Fruit fly (Drosophila melanogaster) whole organism, prepupa: ENCODE data around the gene CG17258.

Experiments
- Blimp-1 ChIP-seq: fragments of 200-800 bp; sonication (Bioruptor generic); optimal IDR thresholded peaks from 3 replicates; lab custom pipeline; 2017; ENCODE audit warnings: missing biosample characterization, missing genetic modification characterization, mild to moderate bottlenecking, moderate library complexity, missing genetic modification reagents
- CG11294 ChIP-seq: fragments of 200-800 bp; sonication (Bioruptor generic); IDR thresholded peaks from 2 replicates; pipeline ENCODE4 v1.3.6; 2022; ENCODE audit warnings: missing biosample characterization, missing genetic modification characterization
- CG11762 ChIP-seq: fragments of 200-800 bp; sonication (Bioruptor generic); optimal IDR thresholded peaks from 3 replicates; lab custom pipeline; 2016; ENCODE audit warnings: missing biosample characterization, missing genetic modification characterization; ENCODE audit not compliant: insufficient read depth
- CG11902 ChIP-seq: fragments of 200-800 bp; sonication (Bioruptor generic); optimal IDR thresholded peaks from 3 replicates; lab custom pipeline; 2016; ENCODE audit warnings: missing biosample characterization, missing genetic modification characterization
- CG15336 ChIP-seq: fragments of 200-800 bp; sonication (Bioruptor generic); IDR thresholded peaks from 2 replicates; pipeline ENCODE4 v1.3.6; 2022; ENCODE audit warnings: missing biosample characterization, missing genetic modification characterization
- CG1621 ChIP-seq: fragments of 200-800 bp; sonication (Bioruptor generic); optimal IDR thresholded peaks from 3 replicates; lab custom pipeline; 2018; ENCODE audit warnings: missing biosample characterization, mild to moderate bottlenecking, missing genetic modification characterization
- CG16779 ChIP-seq: fragments of 200-800 bp; sonication (Bioruptor generic); optimal IDR thresholded peaks from 3 replicates; lab custom pipeline; 2017; ENCODE audit warnings: missing biosample characterization, mild to moderate bottlenecking, missing genetic modification characterization
- CG3032 ChIP-seq: fragments of 200-800 bp; optimal IDR thresholded peaks from 2 replicates; lab custom pipeline; 2019; ENCODE audit warnings: missing biosample characterization, mild to moderate bottlenecking, missing genetic modification characterization, moderate library complexity
- CG31627 ChIP-seq: fragments of 200-800 bp; sonication (Bioruptor generic); optimal IDR thresholded peaks from 3 replicates; lab custom pipeline; 2016; ENCODE audit warnings: missing biosample characterization, missing genetic modification characterization
- CG32006 ChIP-seq: fragments of 200-800 bp; sonication (Bioruptor generic); optimal IDR thresholded peaks from 3 replicates; lab custom pipeline; 2017; ENCODE audit warnings: missing biosample characterization, mild to moderate bottlenecking, missing genetic modification characterization
- CG34406 ChIP-seq: fragments of 200-800 bp; sonication (Bioruptor generic); optimal IDR thresholded peaks from 3 replicates; lab custom pipeline; 2016; ENCODE audit warnings: missing biosample characterization, missing genetic modification characterization
- CG3919 ChIP-seq: fragments of 200-800 bp; sonication (Bioruptor generic); optimal IDR thresholded peaks from 3 replicates; lab custom pipeline; 2016; ENCODE audit warnings: missing biosample characterization, missing genetic modification characterization
- CG4318 ChIP-seq: fragments of 200-800 bp; sonication (Bioruptor generic); optimal IDR thresholded peaks from 3 replicates; lab custom pipeline; 2017; ENCODE audit warnings: missing biosample characterization, mild to moderate bottlenecking, missing genetic modification characterization
- CG6163 ChIP-seq: fragments of 200-800 bp; sonication (Bioruptor generic); IDR thresholded peaks from 3 replicates; pipeline ENCODE4 v1.3.6; 2022; ENCODE audit warnings: missing biosample characterization, missing genetic modification characterization
- CG6276 ChIP-seq: fragments of 200-800 bp; sonication (Bioruptor generic); optimal IDR thresholded peaks from 2 replicates; lab custom pipeline; 2017; ENCODE audit warnings: missing biosample characterization, mild to moderate bottlenecking, missing genetic modification characterization
- CG6792 ChIP-seq: fragments of 200-800 bp; sonication (Bioruptor generic); optimal IDR thresholded peaks from 3 replicates; lab custom pipeline; 2016; ENCODE audit warnings: missing biosample characterization, missing genetic modification characterization
- CG7368 ChIP-seq: fragments of 200-800 bp; sonication (Bioruptor generic); optimal IDR thresholded peaks from 3 replicates; lab custom pipeline; 2016; ENCODE audit warnings: missing biosample characterization, missing genetic modification characterization
- CG8119 ChIP-seq: fragments of 200-800 bp; sonication (Bioruptor generic); IDR thresholded peaks from 3 replicates; pipeline ENCODE4 v1.3.6; 2022; ENCODE audit warnings: missing biosample characterization, missing genetic modification characterization
- CG8319 ChIP-seq: fragments of 200-800 bp; sonication (Bioruptor generic); optimal IDR thresholded peaks from 3 replicates; lab custom pipeline; 2016; ENCODE audit warnings: missing biosample characterization, missing genetic modification characterization
- CG8632 ChIP-seq: fragments of 200-800 bp; sonication (Bioruptor generic); optimal IDR thresholded peaks from 3 replicates; lab custom pipeline; 2016; ENCODE audit warnings: missing biosample characterization, missing genetic modification characterization
- CG9139 ChIP-seq: fragments of 200-800 bp; sonication (Bioruptor generic); optimal IDR thresholded peaks from 3 replicates; lab custom pipeline; 2017; ENCODE audit warnings: missing biosample characterization, mild to moderate bottlenecking, missing genetic modification characterization
- Eip75B ChIP-seq: fragments of 200-800 bp; sonication (Bioruptor generic); optimal IDR thresholded peaks from 3 replicates; lab custom pipeline; 2016; ENCODE audit warnings: missing biosample characterization, missing genetic modification characterization
- Eip78C ChIP-seq: fragments of 200-800 bp; sonication (Bioruptor generic); peaks from one replicate; lab custom pipeline; 2016; ENCODE audit warnings: missing biosample characterization, missing genetic modification characterization
- Eip93F ChIP-seq: fragments of 200-800 bp; sonication (Bioruptor generic); optimal IDR thresholded peaks from 2 replicates; lab custom pipeline; 2016; ENCODE audit warnings: missing biosample characterization, mild to moderate bottlenecking, missing genetic modification characterization
- Ets21C ChIP-seq: fragments of 200-800 bp; sonication (Bioruptor generic); optimal IDR thresholded peaks from 3 replicates; lab custom pipeline; 2016; ENCODE audit warnings: missing biosample characterization, missing genetic modification characterization
- Gug ChIP-seq: fragments of 200-800 bp; sonication (Bioruptor generic); IDR thresholded peaks from 2 replicates; pipeline ENCODE4 v1.3.6; 2022; ENCODE audit warnings: missing biosample characterization, missing genetic modification characterization
- Hr38 ChIP-seq: sonication (Bioruptor generic); optimal IDR thresholded peaks from 2 replicates; lab custom pipeline; 2016; ENCODE audit warnings: missing biosample characterization, missing genetic modification characterization
- Hr4 ChIP-seq: fragments of 200-800 bp; sonication (Bioruptor generic); optimal IDR thresholded peaks from 3 replicates; lab custom pipeline; 2016; ENCODE audit warnings: missing biosample characterization, missing genetic modification characterization
- Lpt ChIP-seq: fragments of 200-800 bp; sonication (Bioruptor generic); optimal IDR thresholded peaks from 3 replicates; lab custom pipeline; 2016; ENCODE audit warnings: missing biosample characterization, missing genetic modification characterization
- Met ChIP-seq: fragments of 200-800 bp; sonication (Bioruptor generic); optimal IDR thresholded peaks from 3 replicates; lab custom pipeline; 2016; ENCODE audit warnings: missing biosample characterization, missing genetic modification characterization
- OdsH ChIP-seq: fragments of 200-800 bp; sonication (Bioruptor generic); optimal IDR thresholded peaks from 3 replicates; lab custom pipeline; 2016; ENCODE audit warnings: missing biosample characterization, missing genetic modification characterization
- Smox ChIP-seq: fragments of 200-800 bp; sonication (Bioruptor generic); optimal IDR thresholded peaks from 3 replicates; lab custom pipeline; 2016; ENCODE audit warnings: missing biosample characterization, missing genetic modification characterization
- Sox102F ChIP-seq: fragments of 200-800 bp; sonication (Bioruptor generic); optimal IDR thresholded peaks from 2 replicates; lab custom pipeline; 2016; ENCODE audit warnings: missing biosample characterization, mild to moderate bottlenecking, missing genetic modification characterization
- Sox14 ChIP-seq: fragments of 200-800 bp; sonication (Bioruptor generic); optimal IDR thresholded peaks from 3 replicates; lab custom pipeline; 2016; ENCODE audit warnings: missing biosample characterization, missing genetic modification characterization
- Sox15 ChIP-seq: fragments of 200-800 bp; sonication (Bioruptor generic); optimal IDR thresholded peaks from 3 replicates; lab custom pipeline; 2016; ENCODE audit warnings: missing biosample characterization, missing genetic modification characterization
- achi ChIP-seq: fragments of 200-800 bp; sonication (Bioruptor generic); optimal IDR thresholded peaks from 3 replicates; lab custom pipeline; 2016; ENCODE audit warnings: missing biosample characterization, missing genetic modification characterization
- acj6 ChIP-seq: fragments of 200-800 bp; sonication (Bioruptor generic); optimal IDR thresholded peaks from 3 replicates; lab custom pipeline; 2016; ENCODE audit warnings: missing biosample characterization, missing genetic modification characterization
- cyc ChIP-seq: fragments of 200-800 bp; sonication (Bioruptor generic); optimal IDR thresholded peaks from 3 replicates; lab custom pipeline; 2016; ENCODE audit warnings: missing biosample characterization, missing genetic modification characterization
- dac ChIP-seq: fragments of 200-800 bp; sonication (Bioruptor generic); optimal IDR thresholded peaks from 2 replicates; lab custom pipeline; 2017; ENCODE audit warnings: missing biosample characterization, mild to moderate bottlenecking, missing genetic modification characterization
- dsx ChIP-seq: fragments of 200-800 bp; optimal IDR thresholded peaks from 3 replicates; lab custom pipeline; 2019; ENCODE audit warnings: missing biosample characterization, mild to moderate bottlenecking, missing genetic modification characterization, moderate library complexity; ENCODE audit not compliant: poor library complexity, severe bottlenecking
- eg ChIP-seq: fragments of 200-800 bp; sonication (Bioruptor generic); IDR thresholded peaks from 3 replicates; pipeline ENCODE4 v1.3.6; 2022; ENCODE audit warnings: missing biosample characterization, missing genetic modification characterization
- esn ChIP-seq: fragments of 200-800 bp; sonication (Bioruptor generic); optimal IDR thresholded peaks from 2 replicates; lab custom pipeline; 2016; ENCODE audit warnings: missing biosample characterization, mild to moderate bottlenecking, missing genetic modification characterization, moderate library complexity
- fd59A ChIP-seq: fragments of 200-800 bp; sonication (Bioruptor generic); optimal IDR thresholded peaks from 2 replicates; lab custom pipeline; 2017; ENCODE audit warnings: missing biosample characterization, mild to moderate bottlenecking, missing genetic modification characterization, missing genetic modification reagents
- fd85E ChIP-seq: fragments of 200-800 bp; sonication (Bioruptor generic); optimal IDR thresholded peaks from 3 replicates; lab custom pipeline; 2016; ENCODE audit warnings: missing biosample characterization, missing genetic modification characterization
- fkh ChIP-seq: fragments of 200-800 bp; sonication (Bioruptor generic); optimal IDR thresholded peaks from 3 replicates; lab custom pipeline; 2017; ENCODE audit warnings: missing biosample characterization, mild to moderate bottlenecking, missing genetic modification characterization, moderate library complexity
- lz ChIP-seq: fragments of 200-800 bp; sonication (Bioruptor generic); optimal IDR thresholded peaks from 3 replicates; lab custom pipeline; 2016; ENCODE audit warnings: missing biosample characterization, missing genetic modification characterization
- net ChIP-seq: fragments of 200-800 bp; sonication (Bioruptor generic); optimal IDR thresholded peaks from 3 replicates; lab custom pipeline; 2016; ENCODE audit warnings: missing biosample characterization, missing genetic modification characterization
- pdm3 ChIP-seq: fragments of 200-800 bp; sonication (Bioruptor generic); optimal IDR thresholded peaks from 3 replicates; lab custom pipeline; 2016; ENCODE audit warnings: missing biosample characterization, missing genetic modification characterization
- salr ChIP-seq, 2 experiments: fragments of 200-800 bp; sonication (Bioruptor generic); optimal IDR thresholded peaks; 3 replicates each; lab custom pipeline; 2016 to 2018; ENCODE audit warnings: missing biosample characterization in 2 of 2, missing genetic modification characterization in 2 of 2, mild to moderate bottlenecking in 1 of 2
- ss ChIP-seq, 2 experiments: fragments of 200-800 bp; sonication (Bioruptor generic); optimal IDR thresholded peaks; 2 replicates in 1 of 2; 3 replicates in 1 of 2; lab custom pipeline; 2017 to 2018; ENCODE audit warnings: mild to moderate bottlenecking in 2 of 2, missing biosample characterization in 2 of 2, missing genetic modification characterization in 2 of 2, moderate library complexity in 1 of 2
- svp ChIP-seq: fragments of 200-800 bp; sonication (Bioruptor generic); peaks from one replicate; lab custom pipeline; 2016; ENCODE audit warnings: missing biosample characterization, missing genetic modification characterization
- topi ChIP-seq: fragments of 200-800 bp; sonication (Bioruptor generic); optimal IDR thresholded peaks from 3 replicates; lab custom pipeline; 2016; ENCODE audit warnings: missing biosample characterization, missing genetic modification characterization
- vri ChIP-seq: fragments of 200-800 bp; sonication (Bioruptor generic); optimal IDR thresholded peaks from 3 replicates; lab custom pipeline; 2016; ENCODE audit warnings: missing biosample characterization, mild to moderate bottlenecking, missing genetic modification characterization

Gene CG17258

DNA sequence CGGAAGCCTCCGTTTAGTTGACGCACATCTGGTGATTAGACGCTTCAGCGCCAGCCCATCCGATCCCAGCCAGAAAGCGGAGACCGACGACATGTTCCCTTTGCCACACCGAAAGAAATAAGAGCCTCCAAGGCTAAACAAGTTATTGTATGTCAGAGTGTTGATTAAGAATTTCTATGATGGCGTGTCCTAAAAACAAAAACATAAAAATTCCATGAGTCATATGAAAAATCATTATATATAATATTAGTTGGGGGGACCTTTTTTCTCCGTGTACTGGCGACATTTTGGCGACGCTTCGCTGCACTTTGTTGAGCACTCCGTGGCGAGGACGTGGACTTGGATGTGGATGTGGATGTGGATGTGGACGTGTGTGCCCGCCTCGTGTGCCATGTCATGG, 22.4 kb downstream of the CG17258 start:
- peak; percentile 64 for TF ChIP-seq Gug (GFP tag; lab: Robert Waterston, UW)
- no peak for TF ChIP-seq fkh (GFP tag; lab: Kevin White, UChicago)
- TF ChIP-seq CG11762 (GFP tag; lab: Kevin White, UChicago) = peak; percentile 37
- TF ChIP-seq Smox (GFP tag; lab: Kevin White, UChicago) = no peak
- TF ChIP-seq CG3919 (GFP tag; lab: Kevin White, UChicago) = peak; percentile 70
- TF ChIP-seq CG7368 (GFP tag; lab: Kevin White, UChicago) = no peak
- peak; percentile 37 for TF ChIP-seq CG31627 (GFP tag; lab: Kevin White, UChicago)
- peak; percentile 86 for TF ChIP-seq CG32006 (GFP tag; lab: Kevin White, UChicago)
- no peak for TF ChIP-seq CG4318 (GFP tag; lab: Kevin White, UChicago)
- TF ChIP-seq Met (GFP tag; lab: Kevin White, UChicago) = no peak
- TF ChIP-seq acj6 = no peak
- TF ChIP-seq CG11902 (GFP tag; lab: Kevin White, UChicago) = no peak
- TF ChIP-seq Eip75B = peak; percentile 41
- TF ChIP-seq Eip93F (GFP tag; lab: Kevin White, UChicago) = no peak
- peak; percentile 82 for TF ChIP-seq eg (GFP tag; lab: Robert Waterston, UW)
- peak; percentile 60 for TF ChIP-seq Sox14 (GFP tag; lab: Kevin White, UChicago)
- TF ChIP-seq CG15336 (GFP tag; lab: Robert Waterston, UW) = peak; percentile 70
- TF ChIP-seq CG34406 (GFP tag; lab: Kevin White, UChicago) = peak; percentile 35
- peak; percentile 72 for TF ChIP-seq CG6276
- peak; percentile 89 for TF ChIP-seq CG6163 (GFP tag; lab: Robert Waterston, UW)
- TF ChIP-seq lz (GFP tag; lab: Kevin White, UChicago) = peak; percentile 43
- peak; percentile 42 for TF ChIP-seq dac (GFP tag; lab: Kevin White, UChicago)
- peak; percentile 54 for TF ChIP-seq topi
- TF ChIP-seq CG3032 (tag; lab: Kevin White, UChicago) = peak; percentile 33
- peak; percentile 58 for TF ChIP-seq achi (GFP tag; lab: Kevin White, UChicago)
- TF ChIP-seq net (GFP tag; lab: Kevin White, UChicago) = peak; percentile 67
- TF ChIP-seq CG6792 (GFP tag; lab: Kevin White, UChicago) = peak; percentile 37
- TF ChIP-seq Hr4 (GFP tag; lab: Kevin White, UChicago) = peak; percentile 83
- peak; percentile 62; the same call in 1 of the 2 replicates for TF ChIP-seq CG11294 (GFP tag; lab: Robert Waterston, UW)
- peak; percentile 39 for TF ChIP-seq Sox102F (GFP tag; lab: Kevin White, UChicago)
- TF ChIP-seq Sox15 (GFP tag; lab: Kevin White, UChicago) = no peak
- TF ChIP-seq ss (GFP tag; optimal IDR thresholded peaks at IDR 0.05; lab: Kevin White, UChicago) = peak in 1 of 2 experiments; percentile 9
- no peak for TF ChIP-seq Ets21C (GFP tag; lab: Kevin White, UChicago)
- no peak for TF ChIP-seq CG8319 (GFP tag; lab: Kevin White, UChicago)
- TF ChIP-seq fd85E (GFP tag; lab: Kevin White, UChicago) = no peak
- no peak for TF ChIP-seq CG9139 (GFP tag; lab: Kevin White, UChicago)
- TF ChIP-seq svp = peak; percentile 42
- peak; percentile 18 for TF ChIP-seq CG16779
- peak; percentile 53 for TF ChIP-seq esn (GFP tag; lab: Kevin White, UChicago)
- TF ChIP-seq vri (GFP tag; lab: Kevin White, UChicago) = peak; percentile 12
- TF ChIP-seq CG8119 (GFP tag; lab: Robert Waterston, UW) = peak; percentile 76
- TF ChIP-seq Eip78C (GFP tag; lab: Kevin White, UChicago) = peak; percentile 86
- peak; percentile 27 for TF ChIP-seq fd59A (GFP tag; lab: Kevin White, UChicago)
- peak; percentile 71 for TF ChIP-seq Lpt (GFP tag; lab: Kevin White, UChicago)
- TF ChIP-seq CG8632 (GFP tag; lab: Kevin White, UChicago) = peak; percentile 42
- peak; percentile 21 for TF ChIP-seq CG1621 (tag; lab: Kevin White, UChicago)
- TF ChIP-seq OdsH (GFP tag; lab: Kevin White, UChicago) = no peak
- TF ChIP-seq Hr38 (GFP tag; lab: Kevin White, UChicago) = no peak
- TF ChIP-seq Blimp-1 (GFP tag; lab: Kevin White, UChicago) = no peak
- TF ChIP-seq dsx = peak; percentile 38
- peak; percentile 62 for TF ChIP-seq pdm3 (GFP tag; lab: Kevin White, UChicago)
- peak in 1 of 2 experiments; percentile 61 for TF ChIP-seq salr (GFP tag; optimal IDR thresholded peaks at IDR 0.05; lab: Kevin White, UChicago)
- peak; percentile 24 for TF ChIP-seq cyc
